Fruit fly (Drosophila melanogaster): ENCODE results near the gene CG13248.

The CG13248 gene

DNA sequence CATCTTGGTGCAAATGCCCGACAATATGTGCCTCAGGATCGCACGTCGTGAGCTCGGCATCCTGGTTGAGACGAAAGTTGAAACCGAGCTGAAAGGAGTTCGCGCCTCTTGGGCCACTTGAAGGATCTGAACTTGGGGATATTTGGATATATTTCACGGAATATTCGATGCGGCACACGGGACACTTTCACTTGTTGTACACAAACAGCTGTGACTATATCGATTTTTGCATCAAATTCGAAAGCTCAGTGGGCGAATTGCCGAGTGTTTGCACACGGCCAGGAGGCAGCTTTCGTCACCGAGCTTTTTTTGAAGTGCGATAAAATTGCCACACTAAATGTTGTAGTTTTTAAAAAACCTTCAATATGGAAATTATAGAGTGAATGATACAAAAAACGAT, at the start of gene CG13248:
TSS of gene CG13248 (minus strand) at position 222 of the 400 bp plus-strand sequence.
- TF ChIP-seq CG11617 (GFP tag; optimal IDR thresholded peaks at IDR 0.05), result no peak
- TF ChIP-seq Clk (GFP tag; optimal IDR thresholded peaks at IDR 0.05), result no peak
- no peak for TF ChIP-seq ovo (GFP tag; optimal IDR thresholded peaks at IDR 0.05)
- no peak for TF ChIP-seq CG14711 (tag; optimal IDR thresholded peaks at IDR 0.05)
- TF ChIP-seq cnc (optimal IDR thresholded peaks at IDR 0.05), result no peak
- TF ChIP-seq CG5204 (GFP tag; optimal IDR thresholded peaks at IDR 0.05), result no peak
- TF ChIP-seq CG12768 (GFP tag; optimal IDR thresholded peaks at IDR 0.05), result no peak
- no peak for TF ChIP-seq tj (GFP tag; optimal IDR thresholded peaks at IDR 0.05)
- no peak for TF ChIP-seq CG33017 (tag; optimal IDR thresholded peaks at IDR 0.05)
- TF ChIP-seq CG7045 (GFP tag; optimal IDR thresholded peaks at IDR 0.05), result no peak
- TF ChIP-seq pad (GFP tag; optimal IDR thresholded peaks at IDR 0.05), result no peak
- TF ChIP-seq Crg-1 (GFP tag; optimal IDR thresholded peaks at IDR 0.05), result no peak
- no peak for TF ChIP-seq CG1620 (GFP tag; optimal IDR thresholded peaks at IDR 0.05)
- TF ChIP-seq bab1 (GFP tag; optimal IDR thresholded peaks at IDR 0.05), result no peak
- no peak for TF ChIP-seq CG7101 (tag; optimal IDR thresholded peaks at IDR 0.05)
- TF ChIP-seq toe (GFP tag; optimal IDR thresholded peaks at IDR 0.05), result no peak
- no peak for TF ChIP-seq kay (GFP tag; ENCODE audit: borderline replicate concordance)
- no peak for TF ChIP-seq Hr96 (GFP tag; optimal IDR thresholded peaks at IDR 0.05)
- TF ChIP-seq Mnt (GFP tag; optimal IDR thresholded peaks at IDR 0.05), result no peak

DNA sequence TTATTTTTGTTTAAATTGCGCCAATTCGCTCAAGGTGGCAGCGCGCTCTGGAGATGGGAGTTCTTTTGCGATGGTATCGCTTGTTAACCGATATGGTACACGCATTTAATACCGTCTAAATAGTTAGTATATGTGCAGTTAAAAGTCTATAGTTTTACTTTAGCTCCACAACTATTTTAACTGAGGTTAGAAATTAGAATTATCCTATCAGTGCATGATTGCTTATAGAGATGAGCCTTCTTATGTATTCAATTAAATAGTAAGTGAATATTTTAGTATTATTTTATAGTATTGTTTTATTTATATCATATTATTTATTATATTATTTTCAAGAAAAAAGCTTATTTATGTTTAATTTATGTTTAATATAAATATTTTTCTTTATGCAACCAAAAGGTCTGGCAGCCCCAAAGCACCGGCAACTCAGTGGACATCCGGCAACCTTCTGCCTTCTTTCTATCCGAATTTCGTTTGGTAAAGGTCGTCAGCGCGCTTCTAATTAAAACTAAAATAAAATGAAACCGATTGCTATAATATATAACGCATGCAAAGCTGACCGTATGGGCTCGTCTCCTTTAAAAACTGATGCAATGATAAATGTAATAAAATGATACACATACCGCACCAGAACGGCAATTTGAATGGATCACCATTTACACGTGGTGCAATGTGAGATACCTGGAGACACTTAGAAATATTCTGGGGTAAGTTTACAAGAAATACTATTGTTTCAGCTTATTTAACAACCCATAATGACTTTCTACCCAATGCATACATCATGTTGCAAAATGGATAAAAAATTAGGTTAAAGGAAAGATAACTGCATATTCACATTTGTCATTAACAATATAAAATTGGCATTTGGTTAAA, 42.7 kb upstream of the CG13248 start, which contains the start of gene CG5199:
TSS of gene CG5199 (minus strand) at position 52 of the 870 bp plus-strand sequence.
- no peak for TF ChIP-seq cic (GFP tag; optimal IDR thresholded peaks at IDR 0.05)
- no peak for TF ChIP-seq cnc (optimal IDR thresholded peaks at IDR 0.05)
- peak; percentile 13 for TF ChIP-seq CG33017 (tag; optimal IDR thresholded peaks at IDR 0.05)
- peak; percentile 55 for TF ChIP-seq CG7045 (GFP tag; optimal IDR thresholded peaks at IDR 0.05)
- TF ChIP-seq Clk (GFP tag; optimal IDR thresholded peaks at IDR 0.05), result no peak
- peak; percentile 56 for TF ChIP-seq CG12768 (GFP tag; optimal IDR thresholded peaks at IDR 0.05)
- TF ChIP-seq bab1 (GFP tag; optimal IDR thresholded peaks at IDR 0.05), result no peak
- TF ChIP-seq CG14711 (tag; optimal IDR thresholded peaks at IDR 0.05), result peak; percentile 60
- TF ChIP-seq pad (GFP tag; optimal IDR thresholded peaks at IDR 0.05), result peak; percentile 49
- TF ChIP-seq CG1620 (GFP tag; optimal IDR thresholded peaks at IDR 0.05), result no peak
- peak; percentile 71 for TF ChIP-seq CG7101 (tag; optimal IDR thresholded peaks at IDR 0.05)
- peak; percentile 34 for TF ChIP-seq ovo (GFP tag; optimal IDR thresholded peaks at IDR 0.05)
- TF ChIP-seq CG11617 (GFP tag; optimal IDR thresholded peaks at IDR 0.05), result peak; percentile 72
- TF ChIP-seq kay (GFP tag; ENCODE audit: borderline replicate concordance), result no peak
- no peak for TF ChIP-seq Hr96 (GFP tag; optimal IDR thresholded peaks at IDR 0.05)
- TF ChIP-seq toe (GFP tag; optimal IDR thresholded peaks at IDR 0.05), result peak; percentile 53
- TF ChIP-seq CG5204 (GFP tag; optimal IDR thresholded peaks at IDR 0.05), result peak; percentile 26
- peak; percentile 28 for TF ChIP-seq tj (GFP tag; optimal IDR thresholded peaks at IDR 0.05)
- TF ChIP-seq Crg-1 (GFP tag; optimal IDR thresholded peaks at IDR 0.05), result peak; percentile 14
- peak; percentile 83 for TF ChIP-seq Mnt (GFP tag; optimal IDR thresholded peaks at IDR 0.05)

dm6 chr3L:20448773-20449172, 38.4 kb upstream of the CG13248 start:
- TF ChIP-seq Hr96 (GFP tag; optimal IDR thresholded peaks at IDR 0.05) (no peak), CG12768 (GFP tag; optimal IDR thresholded peaks at IDR 0.05) (no peak), CG5204 (GFP tag; optimal IDR thresholded peaks at IDR 0.05) (no peak), pad (GFP tag; optimal IDR thresholded peaks at IDR 0.05) (no peak), bab1 (GFP tag; optimal IDR thresholded peaks at IDR 0.05) (no peak), CG1620 (GFP tag; optimal IDR thresholded peaks at IDR 0.05) (no peak), kay (GFP tag; ENCODE audit: borderline replicate concordance) (no peak), ovo (GFP tag; optimal IDR thresholded peaks at IDR 0.05) (no peak), CG14711 (tag; optimal IDR thresholded peaks at IDR 0.05) (no peak), Mnt (GFP tag; optimal IDR thresholded peaks at IDR 0.05) (no peak), CG33017 (tag; optimal IDR thresholded peaks at IDR 0.05) (no peak), CG11617 (GFP tag; optimal IDR thresholded peaks at IDR 0.05) (no peak), tj (GFP tag; optimal IDR thresholded peaks at IDR 0.05) (no peak), cnc (optimal IDR thresholded peaks at IDR 0.05) (no peak), CG7045 (GFP tag; optimal IDR thresholded peaks at IDR 0.05) (no peak), Crg-1 (GFP tag; optimal IDR thresholded peaks at IDR 0.05) (no peak), cic (GFP tag; optimal IDR thresholded peaks at IDR 0.05) (no peak), toe (GFP tag; optimal IDR thresholded peaks at IDR 0.05) (no peak), Clk (GFP tag; optimal IDR thresholded peaks at IDR 0.05) (no peak)

dm6 chr3L:20447957-20448356, 37.6 kb upstream of the CG13248 start:
- TF ChIP-seq CG7101 (tag; optimal IDR thresholded peaks at IDR 0.05) (peak; percentile 35), CG1620 (GFP tag; optimal IDR thresholded peaks at IDR 0.05) (no peak), CG12768 (GFP tag; optimal IDR thresholded peaks at IDR 0.05) (peak; percentile 4), CG11617 (GFP tag; optimal IDR thresholded peaks at IDR 0.05) (peak; percentile 4), CG14711 (tag; optimal IDR thresholded peaks at IDR 0.05) (peak; percentile 17), kay (GFP tag; ENCODE audit: borderline replicate concordance) (no peak), cnc (optimal IDR thresholded peaks at IDR 0.05) (no peak), cic (GFP tag; optimal IDR thresholded peaks at IDR 0.05) (no peak)

dm6 chr3L:20447337-20447736, 37.0 kb upstream of the CG13248 start:
- TF ChIP-seq CG7045 (GFP tag; optimal IDR thresholded peaks at IDR 0.05), result no peak
- TF ChIP-seq CG14711 (tag; optimal IDR thresholded peaks at IDR 0.05), result no peak
- no peak for TF ChIP-seq Crg-1 (GFP tag; optimal IDR thresholded peaks at IDR 0.05)
- TF ChIP-seq CG7101 (tag; optimal IDR thresholded peaks at IDR 0.05), result no peak
- no peak for TF ChIP-seq kay (GFP tag; ENCODE audit: borderline replicate concordance)
- no peak for TF ChIP-seq toe (GFP tag; optimal IDR thresholded peaks at IDR 0.05)
- TF ChIP-seq ovo (GFP tag; optimal IDR thresholded peaks at IDR 0.05), result no peak
- no peak for TF ChIP-seq cnc (optimal IDR thresholded peaks at IDR 0.05)
- TF ChIP-seq pad (GFP tag; optimal IDR thresholded peaks at IDR 0.05), result no peak
- TF ChIP-seq Hr96 (GFP tag; optimal IDR thresholded peaks at IDR 0.05), result no peak
- TF ChIP-seq CG1620 (GFP tag; optimal IDR thresholded peaks at IDR 0.05), result no peak
- TF ChIP-seq Mnt (GFP tag; optimal IDR thresholded peaks at IDR 0.05), result no peak
- TF ChIP-seq CG12768 (GFP tag; optimal IDR thresholded peaks at IDR 0.05), result no peak
- no peak for TF ChIP-seq CG33017 (tag; optimal IDR thresholded peaks at IDR 0.05)
- no peak for TF ChIP-seq cic (GFP tag; optimal IDR thresholded peaks at IDR 0.05)
- no peak for TF ChIP-seq bab1 (GFP tag; optimal IDR thresholded peaks at IDR 0.05)
- TF ChIP-seq CG5204 (GFP tag; optimal IDR thresholded peaks at IDR 0.05), result no peak
- TF ChIP-seq CG11617 (GFP tag; optimal IDR thresholded peaks at IDR 0.05), result no peak
- TF ChIP-seq tj (GFP tag; optimal IDR thresholded peaks at IDR 0.05), result no peak
